Fruit fly (Drosophila melanogaster) whole organism, prepupa: ENCODE data around the gene CG15387.

ENCODE experiments used
- Blimp-1 ChIP-seq: fragments of 200-800 bp; sonication (Bioruptor generic); optimal IDR thresholded peaks from 3 replicates; lab custom pipeline; 2017; ENCODE audit warnings: missing biosample characterization, missing genetic modification characterization, mild to moderate bottlenecking, moderate library complexity, missing genetic modification reagents
- CG10669 ChIP-seq: fragments of 200-800 bp; sonication (Bioruptor generic); optimal IDR thresholded peaks from 3 replicates; lab custom pipeline; 2018; ENCODE audit warnings: missing biosample characterization, mild to moderate bottlenecking, missing genetic modification characterization, moderate library complexity
- CG11762 ChIP-seq: fragments of 200-800 bp; sonication (Bioruptor generic); optimal IDR thresholded peaks from 3 replicates; lab custom pipeline; 2016; ENCODE audit warnings: missing biosample characterization, missing genetic modification characterization; ENCODE audit not compliant: insufficient read depth
- CG11902 ChIP-seq: fragments of 200-800 bp; sonication (Bioruptor generic); optimal IDR thresholded peaks from 3 replicates; lab custom pipeline; 2016; ENCODE audit warnings: missing biosample characterization, missing genetic modification characterization
- CG15336 ChIP-seq: fragments of 200-800 bp; sonication (Bioruptor generic); IDR thresholded peaks from 2 replicates; pipeline ENCODE4 v1.3.6; 2022; ENCODE audit warnings: missing biosample characterization, missing genetic modification characterization
- CG1621 ChIP-seq: fragments of 200-800 bp; sonication (Bioruptor generic); optimal IDR thresholded peaks from 3 replicates; lab custom pipeline; 2018; ENCODE audit warnings: missing biosample characterization, mild to moderate bottlenecking, missing genetic modification characterization
- CG16779 ChIP-seq: fragments of 200-800 bp; sonication (Bioruptor generic); optimal IDR thresholded peaks from 3 replicates; lab custom pipeline; 2017; ENCODE audit warnings: missing biosample characterization, mild to moderate bottlenecking, missing genetic modification characterization
- CG3032 ChIP-seq: fragments of 200-800 bp; optimal IDR thresholded peaks from 2 replicates; lab custom pipeline; 2019; ENCODE audit warnings: missing biosample characterization, mild to moderate bottlenecking, missing genetic modification characterization, moderate library complexity
- CG31627 ChIP-seq: fragments of 200-800 bp; sonication (Bioruptor generic); optimal IDR thresholded peaks from 3 replicates; lab custom pipeline; 2016; ENCODE audit warnings: missing biosample characterization, missing genetic modification characterization
- CG34406 ChIP-seq: fragments of 200-800 bp; sonication (Bioruptor generic); optimal IDR thresholded peaks from 3 replicates; lab custom pipeline; 2016; ENCODE audit warnings: missing biosample characterization, missing genetic modification characterization
- CG4318 ChIP-seq: fragments of 200-800 bp; sonication (Bioruptor generic); optimal IDR thresholded peaks from 3 replicates; lab custom pipeline; 2017; ENCODE audit warnings: missing biosample characterization, mild to moderate bottlenecking, missing genetic modification characterization
- CG6792 ChIP-seq: fragments of 200-800 bp; sonication (Bioruptor generic); optimal IDR thresholded peaks from 3 replicates; lab custom pipeline; 2016; ENCODE audit warnings: missing biosample characterization, missing genetic modification characterization
- CG6854 ChIP-seq: fragments of 200-800 bp; sonication (Bioruptor generic); optimal IDR thresholded peaks from 2 replicates; lab custom pipeline; 2017; ENCODE audit warnings: missing biosample characterization, mild to moderate bottlenecking, missing genetic modification characterization
- CG7368 ChIP-seq: fragments of 200-800 bp; sonication (Bioruptor generic); optimal IDR thresholded peaks from 3 replicates; lab custom pipeline; 2016; ENCODE audit warnings: missing biosample characterization, missing genetic modification characterization
- CG8319 ChIP-seq: fragments of 200-800 bp; sonication (Bioruptor generic); optimal IDR thresholded peaks from 3 replicates; lab custom pipeline; 2016; ENCODE audit warnings: missing biosample characterization, missing genetic modification characterization
- CG8632 ChIP-seq: fragments of 200-800 bp; sonication (Bioruptor generic); optimal IDR thresholded peaks from 3 replicates; lab custom pipeline; 2016; ENCODE audit warnings: missing biosample characterization, missing genetic modification characterization
- CG9139 ChIP-seq: fragments of 200-800 bp; sonication (Bioruptor generic); optimal IDR thresholded peaks from 3 replicates; lab custom pipeline; 2017; ENCODE audit warnings: missing biosample characterization, mild to moderate bottlenecking, missing genetic modification characterization
- Eip75B ChIP-seq: fragments of 200-800 bp; sonication (Bioruptor generic); optimal IDR thresholded peaks from 3 replicates; lab custom pipeline; 2016; ENCODE audit warnings: missing biosample characterization, missing genetic modification characterization
- Eip78C ChIP-seq: fragments of 200-800 bp; sonication (Bioruptor generic); peaks from one replicate; lab custom pipeline; 2016; ENCODE audit warnings: missing biosample characterization, missing genetic modification characterization
- Eip93F ChIP-seq: fragments of 200-800 bp; sonication (Bioruptor generic); optimal IDR thresholded peaks from 2 replicates; lab custom pipeline; 2016; ENCODE audit warnings: missing biosample characterization, mild to moderate bottlenecking, missing genetic modification characterization
- Ets21C ChIP-seq: fragments of 200-800 bp; sonication (Bioruptor generic); optimal IDR thresholded peaks from 3 replicates; lab custom pipeline; 2016; ENCODE audit warnings: missing biosample characterization, missing genetic modification characterization
- Gug ChIP-seq: fragments of 200-800 bp; sonication (Bioruptor generic); IDR thresholded peaks from 2 replicates; pipeline ENCODE4 v1.3.6; 2022; ENCODE audit warnings: missing biosample characterization, missing genetic modification characterization
- Hr4 ChIP-seq: fragments of 200-800 bp; sonication (Bioruptor generic); optimal IDR thresholded peaks from 3 replicates; lab custom pipeline; 2016; ENCODE audit warnings: missing biosample characterization, missing genetic modification characterization
- Met ChIP-seq: fragments of 200-800 bp; sonication (Bioruptor generic); optimal IDR thresholded peaks from 3 replicates; lab custom pipeline; 2016; ENCODE audit warnings: missing biosample characterization, missing genetic modification characterization
- Smox ChIP-seq: fragments of 200-800 bp; sonication (Bioruptor generic); optimal IDR thresholded peaks from 3 replicates; lab custom pipeline; 2016; ENCODE audit warnings: missing biosample characterization, missing genetic modification characterization
- Sox14 ChIP-seq: fragments of 200-800 bp; sonication (Bioruptor generic); optimal IDR thresholded peaks from 3 replicates; lab custom pipeline; 2016; ENCODE audit warnings: missing biosample characterization, missing genetic modification characterization
- Sox15 ChIP-seq: fragments of 200-800 bp; sonication (Bioruptor generic); optimal IDR thresholded peaks from 3 replicates; lab custom pipeline; 2016; ENCODE audit warnings: missing biosample characterization, missing genetic modification characterization
- achi ChIP-seq: fragments of 200-800 bp; sonication (Bioruptor generic); optimal IDR thresholded peaks from 3 replicates; lab custom pipeline; 2016; ENCODE audit warnings: missing biosample characterization, missing genetic modification characterization
- cyc ChIP-seq: fragments of 200-800 bp; sonication (Bioruptor generic); optimal IDR thresholded peaks from 3 replicates; lab custom pipeline; 2016; ENCODE audit warnings: missing biosample characterization, missing genetic modification characterization
- dac ChIP-seq: fragments of 200-800 bp; sonication (Bioruptor generic); optimal IDR thresholded peaks from 2 replicates; lab custom pipeline; 2017; ENCODE audit warnings: missing biosample characterization, mild to moderate bottlenecking, missing genetic modification characterization
- dsx ChIP-seq: fragments of 200-800 bp; optimal IDR thresholded peaks from 3 replicates; lab custom pipeline; 2019; ENCODE audit warnings: missing biosample characterization, mild to moderate bottlenecking, missing genetic modification characterization, moderate library complexity; ENCODE audit not compliant: poor library complexity, severe bottlenecking
- eg ChIP-seq: fragments of 200-800 bp; sonication (Bioruptor generic); IDR thresholded peaks from 3 replicates; pipeline ENCODE4 v1.3.6; 2022; ENCODE audit warnings: missing biosample characterization, missing genetic modification characterization
- fd85E ChIP-seq: fragments of 200-800 bp; sonication (Bioruptor generic); optimal IDR thresholded peaks from 3 replicates; lab custom pipeline; 2016; ENCODE audit warnings: missing biosample characterization, missing genetic modification characterization
- fkh ChIP-seq: fragments of 200-800 bp; sonication (Bioruptor generic); optimal IDR thresholded peaks from 3 replicates; lab custom pipeline; 2017; ENCODE audit warnings: missing biosample characterization, mild to moderate bottlenecking, missing genetic modification characterization, moderate library complexity
- lz ChIP-seq: fragments of 200-800 bp; sonication (Bioruptor generic); optimal IDR thresholded peaks from 3 replicates; lab custom pipeline; 2016; ENCODE audit warnings: missing biosample characterization, missing genetic modification characterization
- spab ChIP-seq: fragments of 200-800 bp; sonication (Bioruptor generic); optimal IDR thresholded peaks from 2 replicates; lab custom pipeline; 2017; ENCODE audit warnings: missing biosample characterization, mild to moderate bottlenecking, missing genetic modification characterization, missing genetic modification reagents
- ss ChIP-seq, 2 experiments: fragments of 200-800 bp; sonication (Bioruptor generic); optimal IDR thresholded peaks; 2 replicates in 1 of 2; 3 replicates in 1 of 2; lab custom pipeline; 2017 to 2018; ENCODE audit warnings: mild to moderate bottlenecking in 2 of 2, missing biosample characterization in 2 of 2, missing genetic modification characterization in 2 of 2, moderate library complexity in 1 of 2
- svp ChIP-seq: fragments of 200-800 bp; sonication (Bioruptor generic); peaks from one replicate; lab custom pipeline; 2016; ENCODE audit warnings: missing biosample characterization, missing genetic modification characterization
- topi ChIP-seq: fragments of 200-800 bp; sonication (Bioruptor generic); optimal IDR thresholded peaks from 3 replicates; lab custom pipeline; 2016; ENCODE audit warnings: missing biosample characterization, missing genetic modification characterization

Gene CG15387

dm6 chr2L:2214004-2214403, 12.1 kb downstream of the CG15387 start, which contains the start of the genes Uch and CG34174 (continued):
- TF ChIP-seq CG3032 (tag; lab: Kevin White, UChicago) (peak; percentile 18), CG11902 (GFP tag; lab: Kevin White, UChicago) (no peak), Smox (no peak), Eip93F (GFP tag; lab: Kevin White, UChicago) (no peak), CG4318 (GFP tag; lab: Kevin White, UChicago) (no peak), spab (no peak), eg (GFP tag; lab: Robert Waterston, UW) (no peak), Eip78C (GFP tag; lab: Kevin White, UChicago) (peak; percentile 54), lz (GFP tag; lab: Kevin White, UChicago) (peak; percentile 40), cyc (GFP tag; lab: Kevin White, UChicago) (peak; percentile 21), CG8319 (GFP tag; lab: Kevin White, UChicago) (no peak), dac (GFP tag; lab: Kevin White, UChicago) (no peak), Ets21C (no peak), CG11762 (GFP tag; lab: Kevin White, UChicago) (no peak), CG6792 (GFP tag; lab: Kevin White, UChicago) (no peak), svp (GFP tag; lab: Kevin White, UChicago) (no peak), Gug (GFP tag; lab: Robert Waterston, UW) (no peak), achi (GFP tag; lab: Kevin White, UChicago) (no peak), CG16779 (no peak)

dm6 chr2L:2212478-2212877, 13.6 kb downstream of the CG15387 start, which contains the start of gene CG15385:
CG15385 (minus strand) TSS chr2L:2212571.
- TF ChIP-seq Eip78C (GFP tag; lab: Kevin White, UChicago) (peak; percentile 58), CG8319 (GFP tag; lab: Kevin White, UChicago) (no peak)

dm6 chr2L:2209002-2209401, 17.1 kb downstream of the CG15387 start, which contains the start of gene CG33124:
CG33124 (minus strand) TSS chr2L:2209102.
- TF ChIP-seq Hr4 = no peak
- no peak for TF ChIP-seq ss (GFP tag; optimal IDR thresholded peaks at IDR 0.05; lab: Kevin White, UChicago)
- no peak for TF ChIP-seq fd85E (GFP tag; lab: Kevin White, UChicago)
- no peak for TF ChIP-seq CG11902 (GFP tag; lab: Kevin White, UChicago)
- no peak for TF ChIP-seq Met (GFP tag; lab: Kevin White, UChicago)
- TF ChIP-seq Sox15 (GFP tag; lab: Kevin White, UChicago) = no peak
- no peak for TF ChIP-seq CG6854 (GFP tag; lab: Kevin White, UChicago)
- TF ChIP-seq Gug (GFP tag; lab: Robert Waterston, UW) = no peak
- no peak for TF ChIP-seq CG8632 (GFP tag; lab: Kevin White, UChicago)
- TF ChIP-seq topi (GFP tag; lab: Kevin White, UChicago) = no peak
- TF ChIP-seq eg (GFP tag; lab: Robert Waterston, UW) = no peak
- TF ChIP-seq CG7368 (GFP tag; lab: Kevin White, UChicago) = no peak
- no peak for TF ChIP-seq dsx (GFP tag; lab: Kevin White, UChicago)
- TF ChIP-seq CG1621 (tag; lab: Kevin White, UChicago) = no peak
- TF ChIP-seq Sox14 (GFP tag; lab: Kevin White, UChicago) = no peak
- no peak for TF ChIP-seq CG10669
- TF ChIP-seq fkh = no peak
- no peak for TF ChIP-seq CG16779
- no peak for TF ChIP-seq CG15336 (GFP tag; lab: Robert Waterston, UW)

- TF ChIP-seq CG9139 (GFP tag; lab: Kevin White, UChicago) (no peak), CG34406 (GFP tag; lab: Kevin White, UChicago) (no peak), CG8632 (GFP tag; lab: Kevin White, UChicago) (no peak), CG7368 (GFP tag; lab: Kevin White, UChicago) (no peak), CG15336 (GFP tag; lab: Robert Waterston, UW) (no peak), CG11902 (GFP tag; lab: Kevin White, UChicago) (no peak), CG31627 (no peak), Blimp-1 (GFP tag; lab: Kevin White, UChicago) (no peak), Eip75B (GFP tag; lab: Kevin White, UChicago) (no peak), CG4318 (GFP tag; lab: Kevin White, UChicago) (no peak)
These were observed 20.0 kb downstream of the CG15387 start, which contains the start of gene CG31668 for dm6 chr2L:2206066-2206465. CG31668 (minus strand) TSS chr2L:2206166.
